Fruit fly (Drosophila melanogaster) whole organism, embryonic: ENCODE data around the gene CG31999.

Experiments
- ATbp ChIP-seq: fragments of 200-800 bp; sonication (Bioruptor generic); optimal IDR thresholded peaks from 2 replicates; lab custom pipeline; 2017; ENCODE audit warnings: missing biosample characterization, mild to moderate bottlenecking, missing genetic modification characterization, missing genetic modification reagents
- Aef1 ChIP-seq: fragments of 200-800 bp; sonication (Bioruptor generic); IDR thresholded peaks from 3 replicates; pipeline ENCODE4 v1.3.6; 2022; ENCODE audit warnings: missing biosample characterization, missing genetic modification characterization
- Asciz ChIP-seq: fragments of 200-800 bp; sonication (Bioruptor generic); optimal IDR thresholded peaks from 2 replicates; lab custom pipeline; 2017; ENCODE audit warnings: missing biosample characterization, mild to moderate bottlenecking, missing genetic modification characterization, missing genetic modification reagents
- CG10654 ChIP-seq: fragments of 200-800 bp; sonication (Bioruptor generic); optimal IDR thresholded peaks from 2 replicates; lab custom pipeline; 2016; ENCODE audit warnings: missing biosample characterization, missing genetic modification characterization
- CG13296 ChIP-seq: fragments of 200-800 bp; sonication (Bioruptor generic); optimal IDR thresholded peaks from 3 replicates; lab custom pipeline; 2018; ENCODE audit warnings: missing biosample characterization, mild to moderate bottlenecking, missing genetic modification characterization
- CG14050 ChIP-seq: fragments of 200-800 bp; sonication (Bioruptor generic); IDR thresholded peaks from 3 replicates; pipeline ENCODE4 v1.3.6; 2022; ENCODE audit warnings: missing biosample characterization, missing genetic modification characterization
- CG14441 ChIP-seq: fragments of 200-800 bp; sonication (Bioruptor generic); IDR thresholded peaks from 2 replicates; pipeline ENCODE4 v1.3.6; 2022; ENCODE audit warnings: missing biosample characterization, missing genetic modification characterization
- CG14667 ChIP-seq: fragments of 200-800 bp; sonication (Bioruptor generic); IDR thresholded peaks from 2 replicates; pipeline ENCODE4 v1.3.6; 2022; ENCODE audit warnings: missing biosample characterization, missing genetic modification characterization
- CG14965 ChIP-seq: fragments of 200-800 bp; sonication (Bioruptor generic); optimal IDR thresholded peaks from 2 replicates; lab custom pipeline; 2016; ENCODE audit warnings: missing biosample characterization, missing genetic modification characterization, borderline replicate concordance
- CG1647 ChIP-seq: fragments of 200-800 bp; sonication (Bioruptor generic); optimal IDR thresholded peaks from 3 replicates; lab custom pipeline; 2016; ENCODE audit warnings: missing biosample characterization, missing genetic modification characterization
- CG17361 ChIP-seq: fragments of 200-800 bp; sonication (Bioruptor generic); IDR thresholded peaks from 3 replicates; pipeline ENCODE4 v1.3.6; 2022; ENCODE audit warnings: missing biosample characterization, missing genetic modification characterization
- CG17912 ChIP-seq: fragments of 200-800 bp; sonication (Bioruptor generic); optimal IDR thresholded peaks from 2 replicates; lab custom pipeline; 2018; ENCODE audit warnings: missing biosample characterization, mild to moderate bottlenecking, missing genetic modification characterization
- CG18262 ChIP-seq: fragments of 200-800 bp; optimal IDR thresholded peaks from 3 replicates; lab custom pipeline; 2019; ENCODE audit warnings: missing biosample characterization, mild to moderate bottlenecking, missing genetic modification characterization, moderate library complexity
- CG2116 ChIP-seq: fragments of 200-800 bp; sonication (Bioruptor generic); optimal IDR thresholded peaks from 3 replicates; lab custom pipeline; 2018; ENCODE audit warnings: missing biosample characterization, mild to moderate bottlenecking, missing genetic modification characterization
- CG2199 ChIP-seq: fragments of 200-800 bp; sonication (Bioruptor generic); IDR thresholded peaks from 3 replicates; pipeline ENCODE4 v1.3.6; 2022; ENCODE audit warnings: missing biosample characterization, missing genetic modification characterization
- CG34224 ChIP-seq: fragments of 200-800 bp; sonication (Bioruptor generic); IDR thresholded peaks from 3 replicates; pipeline ENCODE4 v1.3.6; 2022; ENCODE audit warnings: missing biosample characterization, missing genetic modification characterization; ENCODE audit not compliant: partially characterized antibody
- CG5245 ChIP-seq: fragments of 200-800 bp; sonication (Bioruptor generic); optimal IDR thresholded peaks from 3 replicates; lab custom pipeline; 2016; ENCODE audit warnings: missing biosample characterization, missing genetic modification characterization
- CG6272 ChIP-seq: fragments of 200-800 bp; sonication (Bioruptor generic); IDR thresholded peaks from 2 replicates; pipeline ENCODE4 v1.3.6; 2022; ENCODE audit warnings: missing biosample characterization, missing genetic modification characterization
- CG6791 ChIP-seq: fragments of 200-800 bp; sonication (Bioruptor generic); IDR thresholded peaks from 3 replicates; pipeline ENCODE4 v1.3.6; 2022; ENCODE audit warnings: missing biosample characterization, missing genetic modification characterization; ENCODE audit not compliant: partially characterized antibody
- CG7928 ChIP-seq: fragments of 200-800 bp; sonication (Bioruptor generic); optimal IDR thresholded peaks from 2 replicates; lab custom pipeline; 2017; ENCODE audit warnings: missing biosample characterization, mild to moderate bottlenecking, missing genetic modification characterization
- CG7963 ChIP-seq: fragments of 200-800 bp; sonication (Bioruptor generic); IDR thresholded peaks from 3 replicates; pipeline ENCODE4 v1.3.6; 2022; ENCODE audit warnings: missing biosample characterization, missing genetic modification characterization; ENCODE audit not compliant: partially characterized antibody
- CG9727 ChIP-seq: fragments of 200-800 bp; sonication (Bioruptor generic); optimal IDR thresholded peaks from 3 replicates; lab custom pipeline; 2017; ENCODE audit warnings: missing biosample characterization, mild to moderate bottlenecking, missing genetic modification characterization
- CG9817 ChIP-seq: fragments of 200-800 bp; sonication (Bioruptor generic); optimal IDR thresholded peaks from 2 replicates; lab custom pipeline; 2018; ENCODE audit warnings: missing biosample characterization, mild to moderate bottlenecking, missing genetic modification characterization, moderate library complexity
- CrebB ChIP-seq: fragments of 200-800 bp; sonication (Bioruptor generic); optimal IDR thresholded peaks from 3 replicates; lab custom pipeline; 2018; ENCODE audit warnings: missing biosample characterization, mild to moderate bottlenecking, missing genetic modification characterization
- D19B ChIP-seq: fragments of 200-800 bp; sonication (Bioruptor generic); optimal IDR thresholded peaks from 2 replicates; lab custom pipeline; 2017; ENCODE audit warnings: missing biosample characterization, mild to moderate bottlenecking, missing genetic modification characterization
- Dip3 ChIP-seq: fragments of 200-800 bp; sonication (Bioruptor generic); optimal IDR thresholded peaks from 3 replicates; lab custom pipeline; 2016; ENCODE audit warnings: missing biosample characterization, missing genetic modification characterization
- Drgx ChIP-seq: fragments of 200-800 bp; sonication (Bioruptor generic); IDR thresholded peaks from 2 replicates; pipeline ENCODE4 v1.3.6; 2022; ENCODE audit warnings: missing biosample characterization, missing genetic modification characterization
- Ets97D ChIP-seq: fragments of 200-800 bp; sonication (Bioruptor generic); optimal IDR thresholded peaks from 3 replicates; lab custom pipeline; 2016; ENCODE audit warnings: missing biosample characterization, missing genetic modification characterization
- Fer1 ChIP-seq: fragments of 200-800 bp; sonication (Bioruptor generic); optimal IDR thresholded peaks from 2 replicates; lab custom pipeline; 2017; ENCODE audit warnings: missing biosample characterization, mild to moderate bottlenecking, missing genetic modification characterization
- Hand ChIP-seq: fragments of 200-800 bp; sonication (Bioruptor generic); optimal IDR thresholded peaks from 2 replicates; lab custom pipeline; 2017; ENCODE audit warnings: mild to moderate bottlenecking, missing biosample characterization, missing genetic modification reagents, missing genetic modification characterization
- Hr39 ChIP-seq: fragments of >200 bp; optimal IDR thresholded peaks from 2 replicates; lab custom pipeline; 2017
- Kr ChIP-seq: fragments of 200-800 bp; sonication (Bioruptor generic); optimal IDR thresholded peaks from 2 replicates; lab custom pipeline; 2017; ENCODE audit warnings: missing biosample characterization, mild to moderate bottlenecking, missing genetic modification characterization
- MESR4 ChIP-seq: fragments of 200-800 bp; sonication (Bioruptor generic); optimal IDR thresholded peaks from 2 replicates; lab custom pipeline; 2018; ENCODE audit warnings: missing biosample characterization, mild to moderate bottlenecking, missing genetic modification characterization, moderate library complexity
- Optix ChIP-seq: fragments of 200-800 bp; sonication (Bioruptor generic); IDR thresholded peaks from 3 replicates; pipeline ENCODE4 v1.3.6; 2022; ENCODE audit warnings: missing biosample characterization, missing genetic modification characterization
- Tbp ChIP-seq: fragments of >200 bp; optimal IDR thresholded peaks from 2 replicates; lab custom pipeline; 2018; ENCODE audit warnings: missing biosample characterization, missing genetic modification characterization
- ase ChIP-seq: fragments of 200-800 bp; sonication (Bioruptor generic); IDR thresholded peaks from 3 replicates; pipeline ENCODE4 v1.3.6; 2022; ENCODE audit warnings: missing biosample characterization, missing genetic modification characterization
- bigmax ChIP-seq: fragments of 200-800 bp; sonication (Bioruptor generic); optimal IDR thresholded peaks from 2 replicates; lab custom pipeline; 2018; ENCODE audit warnings: missing biosample characterization, mild to moderate bottlenecking, missing genetic modification characterization
- bowl ChIP-seq: fragments of 200-800 bp; sonication (Bioruptor generic); IDR thresholded peaks from 2 replicates; pipeline ENCODE4 v1.3.6; 2022; ENCODE audit warnings: missing biosample characterization, missing genetic modification characterization
- chm ChIP-seq: fragments of 200-800 bp; sonication (Bioruptor generic); IDR thresholded peaks from 2 replicates; pipeline ENCODE4 v1.3.6; 2022; ENCODE audit warnings: missing biosample characterization, missing genetic modification characterization
- chn ChIP-seq: fragments of 200-800 bp; sonication (Bioruptor generic); optimal IDR thresholded peaks from 2 replicates; lab custom pipeline; 2016; ENCODE audit warnings: missing biosample characterization, missing genetic modification characterization
- dan ChIP-seq: fragments of 200-800 bp; sonication (Bioruptor generic); IDR thresholded peaks from 2 replicates; pipeline ENCODE4 v1.3.6; 2022; ENCODE audit warnings: missing biosample characterization, missing genetic modification characterization
- eve ChIP-seq, 2 experiments: fragments of >200 bp; optimal IDR thresholded peaks; 2 replicates each; lab custom pipeline; 2017; ENCODE audit warnings: missing biosample characterization in 2 of 2, missing genetic modification characterization in 2 of 2
- eyg ChIP-seq: fragments of 200-800 bp; sonication (Bioruptor generic); optimal IDR thresholded peaks from 3 replicates; lab custom pipeline; 2016; ENCODE audit warnings: missing biosample characterization, missing genetic modification characterization
- gcm ChIP-seq: fragments of 200-800 bp; sonication (Bioruptor generic); optimal IDR thresholded peaks from 2 replicates; lab custom pipeline; 2019; ENCODE audit warnings: missing biosample characterization, mild to moderate bottlenecking, missing genetic modification characterization, moderate library complexity
- gro ChIP-seq: fragments of 200-800 bp; sonication (Bioruptor generic); optimal IDR thresholded peaks from 2 replicates; lab custom pipeline; 2016; ENCODE audit warnings: missing biosample characterization, missing genetic modification characterization
- knrl ChIP-seq: fragments of 200-800 bp; sonication (Bioruptor generic); IDR thresholded peaks from 3 replicates; pipeline ENCODE4 v1.3.6; 2022; ENCODE audit warnings: missing biosample characterization, missing genetic modification characterization; ENCODE audit not compliant: partially characterized antibody
- mld ChIP-seq: fragments of 200-800 bp; sonication (Bioruptor generic); IDR thresholded peaks from 3 replicates; pipeline ENCODE4 v1.3.6; 2022; ENCODE audit warnings: missing biosample characterization, missing genetic modification characterization; ENCODE audit not compliant: partially characterized antibody
- ranshi ChIP-seq: fragments of 200-800 bp; sonication (Bioruptor generic); IDR thresholded peaks from 2 replicates; pipeline ENCODE4 v1.3.6; 2022; ENCODE audit warnings: missing biosample characterization, missing genetic modification characterization
- rib ChIP-seq: fragments of 200-800 bp; sonication (Bioruptor generic); IDR thresholded peaks from 2 replicates; pipeline ENCODE4 v1.3.6; 2022; ENCODE audit warnings: missing biosample characterization, missing genetic modification characterization
- tll ChIP-seq, 2 experiments: fragments of 200-800 bp in 1 of 2; fragments of >200 bp in 1 of 2; sonication (Bioruptor generic) in 1 of 2; optimal IDR thresholded peaks; 2 replicates each; lab custom pipeline; 2017 to 2019; ENCODE audit warnings: missing biosample characterization in 2 of 2, missing genetic modification characterization in 2 of 2, mild to moderate bottlenecking in 1 of 2, moderate library complexity in 1 of 2
- toy ChIP-seq: fragments of 200-800 bp; sonication (Bioruptor generic); IDR thresholded peaks from 2 replicates; pipeline ENCODE4 v1.3.6; 2022; ENCODE audit warnings: missing biosample characterization, missing genetic modification characterization
- ttk ChIP-seq: fragments of 200-800 bp; sonication (Bioruptor generic); IDR thresholded peaks from 2 replicates; pipeline ENCODE4 v2.1.2; 2022; ENCODE audit warnings: missing biosample characterization, missing genetic modification characterization

Gene CG31999

DNA sequence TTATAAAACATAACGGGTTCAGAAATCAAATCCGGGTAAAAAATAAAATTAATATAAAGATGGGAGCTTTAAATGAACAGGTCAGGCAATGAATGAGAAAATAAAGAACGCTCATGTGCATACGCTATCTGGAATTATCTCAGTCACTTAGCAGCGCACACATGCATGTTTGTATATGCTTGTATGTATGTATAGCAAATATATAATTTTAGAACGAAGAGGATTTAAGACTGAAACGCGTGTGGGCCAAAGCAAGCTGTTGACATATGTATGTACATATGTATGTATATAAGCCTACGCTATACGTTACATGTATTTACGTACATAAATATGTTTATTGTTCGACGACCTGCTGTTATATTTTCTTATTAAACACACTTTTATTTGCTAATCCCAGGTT is 1.7 kb downstream of the CG31999 start (continued):
- TF ChIP-seq CG9727 (GFP tag; lab: Kevin White, UChicago) (no peak), eve (GFP tag; optimal IDR thresholded peaks at IDR 0.05; lab: Kevin White, UChicago) (peak in 1 of 2 experiments; percentile 82), dan (no peak), CG5245 (no peak), Drgx (GFP tag; lab: Robert Waterston, UW) (no peak), CrebB (tag; lab: Kevin White, UChicago) (peak; percentile 49), CG17912 (GFP tag; lab: Kevin White, UChicago) (peak; percentile 24), gro (GFP tag; lab: Kevin White, UChicago) (no peak), CG10654 (GFP tag; lab: Kevin White, UChicago) (no peak), CG2116 (peak; percentile 46), Fer1 (GFP tag; lab: Kevin White, UChicago) (peak; percentile 44), CG14050 (GFP tag; lab: Robert Waterston, UW) (no peak), tll (GFP tag; optimal IDR thresholded peaks at IDR 0.05; lab: Kevin White, UChicago) (peak in 1 of 2 experiments; percentile 64), ase (GFP tag; lab: Robert Waterston, UW) (no peak), Kr (no peak), toy (GFP tag; lab: Robert Waterston, UW) (no peak), Ets97D (no peak), Hand (GFP tag; lab: Kevin White, UChicago) (no peak), eyg (GFP tag; lab: Kevin White, UChicago) (peak; percentile 44), CG7928 (GFP tag; lab: Kevin White, UChicago) (no peak), chm (GFP tag; lab: Robert Waterston, UW) (no peak), CG18262 (tag; lab: Kevin White, UChicago) (peak; percentile 48), CG13296 (GFP tag; lab: Kevin White, UChicago) (peak; percentile 57), Aef1 (GFP tag; lab: Robert Waterston, UW) (no peak), CG14667 (GFP tag; lab: Robert Waterston, UW) (no peak), CG34224 (no peak), CG2199 (GFP tag; lab: Robert Waterston, UW) (peak; percentile 94), ranshi (no peak), Tbp (GFP tag; lab: Kevin White, UChicago) (no peak), ttk (GFP tag; lab: Robert Waterston, UW) (no peak), CG1647 (no peak), MESR4 (GFP tag; lab: Kevin White, UChicago) (peak; percentile 11), Optix (no peak), gcm (no peak), chn (GFP tag; lab: Kevin White, UChicago) (no peak), CG14965 (GFP tag; lab: Kevin White, UChicago) (no peak), rib (GFP tag; lab: Robert Waterston, UW) (no peak), D19B (GFP tag; lab: Kevin White, UChicago) (no peak), mld (GFP tag; lab: Robert Waterston, UW) (no peak), Asciz (GFP tag; lab: Kevin White, UChicago) (peak; percentile 45), CG14441 (GFP tag; lab: Robert Waterston, UW) (no peak), knrl (GFP tag; lab: Robert Waterston, UW) (no peak), CG6272 (no peak), bowl (GFP tag; lab: Robert Waterston, UW) (no peak; the same call in 1 of the 2 replicates), Dip3 (no peak), CG7963 (GFP tag; lab: Robert Waterston, UW) (no peak), bigmax (GFP tag; lab: Kevin White, UChicago) (no peak), Hr39 (lab: Kevin White, UChicago) (no peak), CG6791 (GFP tag; lab: Robert Waterston, UW) (no peak), CG9817 (tag; lab: Kevin White, UChicago) (no peak), ATbp (GFP tag; lab: Kevin White, UChicago) (no peak), CG17361 (no peak; the same call in 2 of the 3 replicates)
